Fruit fly (Drosophila melanogaster) whole organism, pupa: ENCODE data around the gene RabGGTa.
A peak's percentile ranks its signal among the peaks of the same experiment; 100 is the strongest.

Experiments used
- CG10348 ChIP-seq: fragments of 200-800 bp; sonication (Bioruptor generic); IDR thresholded peaks from 2 replicates; pipeline ENCODE4 v1.3.6; 2022; ENCODE audit warnings: missing biosample characterization, missing genetic modification characterization
- CG12605 ChIP-seq: fragments of 200-800 bp; sonication (Bioruptor generic); IDR thresholded peaks from 2 replicates; pipeline ENCODE4 v1.3.6; 2022; ENCODE audit warnings: missing biosample characterization, missing genetic modification characterization
- CG13204 ChIP-seq: fragments of 200-800 bp; sonication (Bioruptor generic); optimal IDR thresholded peaks from 2 replicates; lab custom pipeline; 2018; ENCODE audit warnings: missing biosample characterization, mild to moderate bottlenecking, missing genetic modification characterization, moderate library complexity
- CG14655 ChIP-seq: fragments of 200-800 bp; sonication (Bioruptor generic); optimal IDR thresholded peaks from 3 replicates; lab custom pipeline; 2017; ENCODE audit warnings: mild to moderate bottlenecking, missing biosample characterization, missing genetic modification reagents, missing genetic modification characterization
- CG15710 ChIP-seq: fragments of 200-800 bp; sonication (Bioruptor generic); optimal IDR thresholded peaks from 2 replicates; lab custom pipeline; 2018; ENCODE audit warnings: missing biosample characterization, mild to moderate bottlenecking, missing genetic modification characterization, moderate library complexity
- CG17806 ChIP-seq: fragments of 200-800 bp; sonication (Bioruptor generic); optimal IDR thresholded peaks from 2 replicates; lab custom pipeline; 2018; ENCODE audit warnings: missing biosample characterization, mild to moderate bottlenecking, missing genetic modification characterization, moderate library complexity
- CG32121 ChIP-seq: fragments of 200-800 bp; sonication (Bioruptor generic); IDR thresholded peaks from 2 replicates; pipeline ENCODE4 v1.3.6; 2022; ENCODE audit warnings: missing biosample characterization, missing genetic modification characterization
- CG34367 ChIP-seq: fragments of 200-800 bp; sonication (Bioruptor generic); optimal IDR thresholded peaks from 2 replicates; lab custom pipeline; 2018; ENCODE audit warnings: missing biosample characterization, mild to moderate bottlenecking, missing genetic modification characterization
- CG4496 ChIP-seq: fragments of 200-800 bp; sonication (Bioruptor generic); IDR thresholded peaks from 3 replicates; pipeline ENCODE4 v1.3.6; 2022; ENCODE audit warnings: missing biosample characterization, missing genetic modification characterization
- CG8159 ChIP-seq: fragments of 200-800 bp; sonication (Bioruptor generic); optimal IDR thresholded peaks from 3 replicates; lab custom pipeline; 2018; ENCODE audit warnings: missing biosample characterization, mild to moderate bottlenecking, missing genetic modification characterization, moderate library complexity
- CG8301 ChIP-seq: fragments of 200-800 bp; sonication (Bioruptor generic); optimal IDR thresholded peaks from 2 replicates; lab custom pipeline; 2018; ENCODE audit warnings: missing biosample characterization, mild to moderate bottlenecking, missing genetic modification characterization
- CG9948 ChIP-seq: fragments of 200-800 bp; sonication (Bioruptor generic); optimal IDR thresholded peaks from 2 replicates; lab custom pipeline; 2018; ENCODE audit warnings: missing biosample characterization, mild to moderate bottlenecking, missing genetic modification characterization, moderate library complexity
- D1 ChIP-seq: fragments of 200-800 bp; sonication (Bioruptor generic); optimal IDR thresholded peaks from 2 replicates; lab custom pipeline; 2018; ENCODE audit warnings: missing biosample characterization, mild to moderate bottlenecking, missing genetic modification characterization, moderate library complexity
- EcR ChIP-seq: fragments of 200-800 bp; sonication (Bioruptor generic); optimal IDR thresholded peaks from 3 replicates; lab custom pipeline; 2019; ENCODE audit warnings: missing biosample characterization, missing genetic modification characterization, mild to moderate bottlenecking, moderate library complexity, missing genetic modification reagents
- Ets98B ChIP-seq: fragments of 200-800 bp; sonication (Bioruptor generic); IDR thresholded peaks from 2 replicates; pipeline ENCODE4 v1.3.6; 2022; ENCODE audit warnings: missing biosample characterization, missing genetic modification characterization
- Pif1A ChIP-seq: fragments of 200-800 bp; sonication (Bioruptor generic); optimal IDR thresholded peaks from 3 replicates; lab custom pipeline; 2016; ENCODE audit warnings: missing biosample characterization, missing genetic modification characterization
- Pif1B ChIP-seq: fragments of 200-800 bp; sonication (Bioruptor generic); optimal IDR thresholded peaks from 3 replicates; lab custom pipeline; 2016; ENCODE audit warnings: missing biosample characterization, missing genetic modification characterization
- Snoo ChIP-seq: fragments of 200-800 bp; sonication (Bioruptor generic); optimal IDR thresholded peaks from 3 replicates; lab custom pipeline; 2017; ENCODE audit warnings: missing biosample characterization, mild to moderate bottlenecking, missing genetic modification characterization, inconsistent platforms
- fd96Ca ChIP-seq: fragments of 200-800 bp; sonication (Bioruptor generic); IDR thresholded peaks from 3 replicates; pipeline ENCODE4 v1.3.6; 2022; ENCODE audit warnings: missing biosample characterization, missing genetic modification characterization
- gl ChIP-seq: fragments of 200-800 bp; sonication (Bioruptor generic); optimal IDR thresholded peaks from 2 replicates; lab custom pipeline; 2018; ENCODE audit warnings: missing biosample characterization, mild to moderate bottlenecking, missing genetic modification characterization
- rn ChIP-seq: fragments of 200-800 bp; sonication (Bioruptor generic); IDR thresholded peaks from 2 replicates; pipeline ENCODE4 v1.3.6; 2022; ENCODE audit warnings: missing biosample characterization, missing genetic modification characterization

The RabGGTa gene

DNA sequence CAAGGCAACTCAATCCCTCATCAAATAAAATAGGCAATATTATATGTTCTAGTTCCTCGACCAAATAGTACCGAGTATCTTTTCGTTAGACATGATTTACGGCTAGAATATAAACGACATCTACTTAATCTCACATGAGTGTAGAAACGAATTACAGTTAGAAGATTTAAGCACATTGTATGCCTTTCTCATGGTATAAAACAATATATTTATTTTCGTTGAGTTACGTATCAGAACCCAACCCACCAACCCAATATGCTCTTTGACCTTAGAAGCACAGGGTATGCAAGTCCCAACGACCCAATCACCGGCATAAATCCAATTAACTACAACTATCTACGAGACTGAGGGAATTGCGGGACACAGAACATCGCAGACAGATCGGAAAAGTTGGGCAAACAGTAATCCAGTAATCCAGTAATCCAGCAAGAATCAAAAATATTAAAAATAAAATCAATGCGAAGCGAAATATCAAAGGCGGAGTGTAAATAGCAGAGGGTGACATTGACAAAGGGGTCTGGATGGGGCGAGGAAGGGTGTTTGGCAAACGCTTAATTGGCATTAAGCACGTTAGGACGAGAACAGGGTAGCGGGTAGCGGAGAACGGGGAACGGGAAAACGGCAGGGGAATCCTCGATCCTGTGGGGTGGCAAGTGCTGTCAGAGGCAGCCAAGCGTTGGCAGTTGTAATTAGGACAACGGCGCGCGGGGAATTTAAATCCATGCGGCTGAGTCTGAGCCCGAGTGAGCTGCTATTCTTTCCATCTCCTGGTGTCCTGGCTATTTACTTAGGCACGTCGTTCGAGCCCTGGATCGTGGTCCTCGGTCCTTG, 5.4 kb upstream of the RabGGTa start:
- no peak for TF ChIP-seq CG14655 (GFP tag; lab: Kevin White, UChicago)
- TF ChIP-seq Pif1B (GFP tag; lab: Kevin White, UChicago): no peak
- no peak for TF ChIP-seq D1 (tag; lab: Kevin White, UChicago)
- no peak for TF ChIP-seq Pif1A
- TF ChIP-seq CG8301 (tag; lab: Kevin White, UChicago): no peak
- no peak for TF ChIP-seq Ets98B (GFP tag; lab: Robert Waterston, UW)
- no peak for TF ChIP-seq CG17806 (tag; lab: Kevin White, UChicago)
- TF ChIP-seq CG10348: no peak
- TF ChIP-seq CG13204 (GFP tag; lab: Kevin White, UChicago): no peak
- TF ChIP-seq CG4496 (GFP tag; lab: Robert Waterston, UW): no peak
- no peak for TF ChIP-seq CG34367
- TF ChIP-seq CG32121: no peak
- no peak for TF ChIP-seq CG9948 (tag; lab: Kevin White, UChicago)
- no peak for TF ChIP-seq EcR (GFP tag; lab: Kevin White, UChicago)
- TF ChIP-seq CG12605 (GFP tag; lab: Robert Waterston, UW): no peak

DNA sequence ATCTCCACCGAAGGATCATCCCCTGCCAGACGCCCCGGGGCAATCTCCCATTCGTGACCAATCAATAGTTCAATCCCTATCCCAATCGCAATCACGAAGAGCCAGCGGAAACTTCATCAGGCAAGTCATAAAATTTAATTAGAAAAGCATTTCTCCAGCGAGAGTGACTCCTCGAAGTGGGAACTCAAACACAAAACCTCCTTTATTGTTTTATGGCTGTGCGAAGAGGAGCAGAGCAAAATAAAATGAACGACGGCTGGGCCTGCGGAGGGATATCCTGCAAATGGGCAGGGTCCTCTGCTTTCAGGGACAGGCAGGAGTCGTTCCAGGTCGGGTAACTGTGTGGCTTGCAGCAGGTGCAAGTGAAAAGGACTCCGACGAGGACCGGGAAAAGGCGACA, 3.0 kb upstream of the RabGGTa start:
- TF ChIP-seq CG13204 (GFP tag; lab: Kevin White, UChicago) (no peak), Snoo (tag; lab: Kevin White, UChicago) (no peak), rn (no peak), CG8301 (tag; lab: Kevin White, UChicago) (no peak), CG15710 (tag; lab: Kevin White, UChicago) (no peak), CG14655 (GFP tag; lab: Kevin White, UChicago) (no peak), CG17806 (tag; lab: Kevin White, UChicago) (no peak), CG12605 (GFP tag; lab: Robert Waterston, UW) (no peak), EcR (GFP tag; lab: Kevin White, UChicago) (no peak), Pif1B (GFP tag; lab: Kevin White, UChicago) (no peak), gl (tag; lab: Kevin White, UChicago) (no peak), CG34367 (no peak), Ets98B (GFP tag; lab: Robert Waterston, UW) (no peak), CG10348 (no peak), CG32121 (no peak)

DNA sequence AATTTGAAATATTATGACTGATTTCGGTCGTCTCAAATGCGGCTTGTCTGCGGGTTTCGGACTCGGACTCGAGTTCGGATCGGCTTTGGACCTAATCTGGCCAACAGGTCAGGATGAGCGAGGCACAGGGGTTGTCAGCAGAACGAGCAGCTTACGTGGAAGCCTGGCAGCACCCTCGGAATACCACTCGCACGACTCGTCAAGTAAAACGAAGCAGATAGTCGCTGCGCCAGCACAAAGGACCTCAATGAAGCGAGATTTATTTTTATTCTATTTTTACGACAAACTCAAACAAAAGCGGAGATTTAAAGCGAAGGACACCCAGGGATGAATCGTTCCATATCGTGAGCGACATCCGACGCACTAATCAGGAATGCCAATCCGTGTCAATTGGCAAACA, 2.1 kb upstream of the RabGGTa start:
- TF ChIP-seq CG12605 (GFP tag; lab: Robert Waterston, UW) (no peak), CG10348 (no peak), CG17806 (tag; lab: Kevin White, UChicago) (no peak), CG4496 (GFP tag; lab: Robert Waterston, UW) (no peak), D1 (tag; lab: Kevin White, UChicago) (no peak), rn (no peak), CG9948 (tag; lab: Kevin White, UChicago) (no peak), Pif1A (no peak), Snoo (tag; lab: Kevin White, UChicago) (no peak), CG32121 (no peak), CG13204 (GFP tag; lab: Kevin White, UChicago) (no peak)

DNA sequence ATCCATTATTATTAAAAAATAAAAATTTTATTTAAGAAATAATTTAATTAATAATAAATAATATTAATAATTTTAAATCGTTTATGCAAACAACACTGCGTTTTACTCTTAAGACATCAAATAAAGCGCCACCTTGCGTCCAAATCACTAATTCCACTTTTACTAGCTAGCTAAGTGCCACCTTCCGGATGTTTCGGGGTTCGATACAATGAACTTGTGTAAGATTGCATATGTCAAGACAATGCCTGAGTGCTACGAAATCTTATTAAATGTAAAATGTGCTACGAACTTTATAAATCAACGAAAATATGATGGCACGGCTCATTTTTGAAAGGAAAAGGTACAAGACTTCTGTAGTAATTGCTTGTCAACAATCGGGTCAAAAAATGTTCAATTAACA, 1.0 kb upstream of the RabGGTa start:
- no peak for TF ChIP-seq CG10348
- TF ChIP-seq Snoo (tag; lab: Kevin White, UChicago): no peak
- TF ChIP-seq CG14655 (GFP tag; lab: Kevin White, UChicago): no peak
- peak; percentile 3 for TF ChIP-seq CG17806 (tag; lab: Kevin White, UChicago)
- peak; percentile 84 for TF ChIP-seq D1 (tag; lab: Kevin White, UChicago)
- TF ChIP-seq Ets98B (GFP tag; lab: Robert Waterston, UW): no peak
- TF ChIP-seq CG12605 (GFP tag; lab: Robert Waterston, UW): no peak
- TF ChIP-seq Pif1A: no peak
- no peak for TF ChIP-seq Pif1B (GFP tag; lab: Kevin White, UChicago)
- no peak for TF ChIP-seq CG34367
- TF ChIP-seq fd96Ca: no peak

DNA sequence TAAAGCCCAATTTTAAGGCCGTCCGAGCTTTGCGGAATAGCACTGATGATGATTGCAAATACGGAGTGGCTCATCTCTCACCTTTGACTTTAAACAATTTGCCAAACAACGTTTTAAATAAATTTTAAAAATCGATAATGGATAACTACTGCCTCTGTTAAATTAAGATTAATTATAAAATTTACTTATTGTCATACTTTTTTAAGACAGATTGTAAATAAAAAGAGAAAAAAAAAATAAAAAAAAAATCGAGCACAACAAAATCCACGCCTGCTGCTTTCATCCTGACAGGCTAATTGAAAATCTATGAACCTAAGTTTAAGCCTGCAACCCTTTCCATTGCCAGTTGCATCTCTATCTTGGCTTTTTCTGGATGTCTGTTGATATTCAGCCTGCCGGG, 11.0 kb downstream of the RabGGTa start, which contains the start of gene CG12589:
TSS of gene CG12589 (minus strand) at position 101 of the 400 bp plus-strand sequence.
- TF ChIP-seq Snoo (tag; lab: Kevin White, UChicago) (no peak), CG8159 (tag; lab: Kevin White, UChicago) (no peak), CG15710 (tag; lab: Kevin White, UChicago) (no peak), CG10348 (no peak), D1 (tag; lab: Kevin White, UChicago) (no peak), CG32121 (no peak)

DNA sequence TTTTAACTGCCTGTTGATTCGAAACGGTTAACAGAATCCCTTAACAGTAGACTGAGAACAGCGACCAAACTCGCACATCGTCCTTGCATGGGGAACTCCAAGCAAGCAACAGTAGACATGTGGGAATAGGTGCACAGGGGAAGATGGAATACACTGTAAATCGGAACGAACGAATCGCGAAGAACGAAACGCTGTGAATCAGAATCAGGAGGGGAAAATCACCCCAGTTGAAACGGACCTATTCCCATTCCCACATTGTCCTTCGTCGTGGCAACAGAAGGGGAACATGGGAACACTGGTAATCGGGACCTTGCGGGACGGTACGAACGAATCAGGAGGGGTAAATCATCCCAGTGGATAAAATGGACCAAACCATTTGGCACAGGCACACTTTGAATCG, 22.6 kb downstream of the RabGGTa start, which contains the start of gene dpr16:
TSS of gene dpr16 (plus strand) at position 386 of the 400 bp plus-strand sequence.
- TF ChIP-seq CG14655 (GFP tag; lab: Kevin White, UChicago): no peak
- TF ChIP-seq CG17806 (tag; lab: Kevin White, UChicago): no peak
- TF ChIP-seq Pif1B (GFP tag; lab: Kevin White, UChicago): no peak
- no peak for TF ChIP-seq Pif1A
- TF ChIP-seq rn: no peak
- TF ChIP-seq D1 (tag; lab: Kevin White, UChicago): peak; percentile 95
- no peak for TF ChIP-seq CG12605 (GFP tag; lab: Robert Waterston, UW)
- TF ChIP-seq CG32121: no peak
- TF ChIP-seq, all 21 proteins: peak for 1
